Fruit fly (Drosophila melanogaster) whole organism, embryonic: ENCODE data around the gene Dif.
A peak's percentile ranks its signal among the peaks of the same experiment; 100 is the strongest.

Experiments used
- Ada2b ChIP-seq: fragments of 200-800 bp; sonication (Bioruptor generic); IDR thresholded peaks from 2 replicates; pipeline ENCODE4 v1.3.6; 2022; ENCODE audit warnings: missing biosample characterization, missing genetic modification characterization
- Antp ChIP-seq: fragments of 200-800 bp; sonication (Bioruptor generic); optimal IDR thresholded peaks from 3 replicates; lab custom pipeline; 2016; ENCODE audit warnings: missing biosample characterization, missing genetic modification characterization
- Bdp1 ChIP-seq: fragments of 200-800 bp; sonication (Bioruptor generic); optimal IDR thresholded peaks from 3 replicates; lab custom pipeline; 2016; ENCODE audit warnings: missing biosample characterization, missing genetic modification characterization
- CG10209 ChIP-seq: fragments of 200-800 bp; sonication (Bioruptor generic); optimal IDR thresholded peaks from 3 replicates; lab custom pipeline; 2017; ENCODE audit warnings: missing biosample characterization, mild to moderate bottlenecking, missing genetic modification characterization, missing genetic modification reagents
- CG12104 ChIP-seq: fragments of 200-800 bp; sonication (Bioruptor generic); optimal IDR thresholded peaks from 3 replicates; lab custom pipeline; 2016; ENCODE audit warnings: missing biosample characterization, missing genetic modification characterization
- CG12769 ChIP-seq: fragments of 200-800 bp; sonication (Bioruptor generic); optimal IDR thresholded peaks from 2 replicates; lab custom pipeline; 2019; ENCODE audit warnings: missing biosample characterization, mild to moderate bottlenecking, missing genetic modification characterization, moderate library complexity
- CG13894 ChIP-seq: fragments of 200-800 bp; sonication (Bioruptor generic); optimal IDR thresholded peaks from 3 replicates; lab custom pipeline; 2018; ENCODE audit warnings: missing biosample characterization, mild to moderate bottlenecking, missing genetic modification characterization, moderate library complexity
- CG14441 ChIP-seq: fragments of 200-800 bp; sonication (Bioruptor generic); IDR thresholded peaks from 2 replicates; pipeline ENCODE4 v1.3.6; 2022; ENCODE audit warnings: missing biosample characterization, missing genetic modification characterization
- CG1602 ChIP-seq: fragments of 200-800 bp; sonication (Bioruptor generic); optimal IDR thresholded peaks from 3 replicates; lab custom pipeline; 2016; ENCODE audit warnings: missing biosample characterization, missing genetic modification characterization
- CG16813 ChIP-seq: fragments of 200-800 bp; sonication (Bioruptor generic); IDR thresholded peaks from 3 replicates; pipeline ENCODE4 v1.3.6; 2022; ENCODE audit warnings: missing biosample characterization, missing genetic modification characterization; ENCODE audit not compliant: partially characterized antibody
- CG1832 ChIP-seq: fragments of 200-800 bp; sonication (Bioruptor generic); optimal IDR thresholded peaks from 2 replicates; lab custom pipeline; 2017; ENCODE audit warnings: missing biosample characterization, mild to moderate bottlenecking, missing genetic modification characterization, inconsistent platforms
- CG2116 ChIP-seq: fragments of 200-800 bp; sonication (Bioruptor generic); optimal IDR thresholded peaks from 3 replicates; lab custom pipeline; 2018; ENCODE audit warnings: missing biosample characterization, mild to moderate bottlenecking, missing genetic modification characterization
- CG2120 ChIP-seq: fragments of 200-800 bp; sonication (Bioruptor generic); optimal IDR thresholded peaks from 3 replicates; lab custom pipeline; 2016; ENCODE audit warnings: missing biosample characterization, missing genetic modification characterization
- CG3065 ChIP-seq: fragments of 200-800 bp; sonication (Bioruptor generic); optimal IDR thresholded peaks from 2 replicates; lab custom pipeline; 2016; ENCODE audit warnings: missing biosample characterization, missing genetic modification characterization
- CG32772 ChIP-seq: fragments of 200-800 bp; sonication (Bioruptor generic); IDR thresholded peaks from 2 replicates; pipeline ENCODE4 v1.3.6; 2022; ENCODE audit warnings: missing biosample characterization, missing genetic modification characterization
- CG34376 ChIP-seq: fragments of 200-800 bp; sonication (Bioruptor generic); optimal IDR thresholded peaks from 2 replicates; lab custom pipeline; 2018; ENCODE audit warnings: missing biosample characterization, mild to moderate bottlenecking, missing genetic modification characterization
- CG3726 ChIP-seq: fragments of 200-800 bp; sonication (Bioruptor generic); IDR thresholded peaks from 3 replicates; pipeline ENCODE4, ENCODE4 v1.3.6; 2022; ENCODE audit warnings: missing biosample characterization, missing genetic modification characterization
- CG3995 ChIP-seq: fragments of 200-800 bp; sonication (Bioruptor generic); optimal IDR thresholded peaks from 3 replicates; lab custom pipeline; 2016; ENCODE audit warnings: missing biosample characterization, missing genetic modification characterization
- CG42726 ChIP-seq: fragments of 200-800 bp; sonication (Bioruptor generic); IDR thresholded peaks from 2 replicates; pipeline ENCODE4 v1.3.6; 2022; ENCODE audit warnings: missing biosample characterization, missing genetic modification characterization; ENCODE audit not compliant: partially characterized antibody
- CG7271 ChIP-seq: fragments of 200-800 bp; sonication (Bioruptor generic); optimal IDR thresholded peaks from 2 replicates; lab custom pipeline; 2018; ENCODE audit warnings: missing biosample characterization, mild to moderate bottlenecking, missing genetic modification characterization, moderate library complexity
- CG8359 ChIP-seq: fragments of 200-800 bp; sonication (Bioruptor generic); optimal IDR thresholded peaks from 2 replicates; lab custom pipeline; 2017; ENCODE audit warnings: missing biosample characterization, mild to moderate bottlenecking, missing genetic modification characterization, borderline replicate concordance
- CG8388 ChIP-seq: fragments of 200-800 bp; sonication (Bioruptor generic); optimal IDR thresholded peaks from 2 replicates; lab custom pipeline; 2019; ENCODE audit warnings: missing biosample characterization, mild to moderate bottlenecking, missing genetic modification characterization, moderate library complexity
- CG9609 ChIP-seq: fragments of 200-800 bp; sonication (Bioruptor generic); optimal IDR thresholded peaks from 3 replicates; lab custom pipeline; 2016; ENCODE audit warnings: missing biosample characterization, missing genetic modification characterization
- CG9932 ChIP-seq: fragments of 200-800 bp; sonication (Bioruptor generic); IDR thresholded peaks from 2 replicates; pipeline ENCODE4 v1.3.6; 2022; ENCODE audit warnings: missing biosample characterization, missing genetic modification characterization
- Eip74EF ChIP-seq, 2 experiments: fragments of 200-800 bp in 1 of 2; fragments of >200 bp in 1 of 2; sonication (Bioruptor generic) in 1 of 2; optimal IDR thresholded peaks; 2 replicates each; lab custom pipeline; 2017 to 2019; ENCODE audit warnings: missing biosample characterization in 2 of 2, missing genetic modification characterization in 2 of 2, mild to moderate bottlenecking in 1 of 2, moderate library complexity in 1 of 2
- Fer1 ChIP-seq: fragments of 200-800 bp; sonication (Bioruptor generic); optimal IDR thresholded peaks from 2 replicates; lab custom pipeline; 2017; ENCODE audit warnings: missing biosample characterization, mild to moderate bottlenecking, missing genetic modification characterization
- Jarid2 ChIP-seq: fragments of 200-800 bp; sonication (Bioruptor generic); optimal IDR thresholded peaks from 3 replicates; lab custom pipeline; 2017; ENCODE audit warnings: mild to moderate bottlenecking, missing biosample characterization, missing genetic modification reagents, missing genetic modification characterization
- Rfx ChIP-seq: fragments of 200-800 bp; sonication (Bioruptor generic); IDR thresholded peaks from 2 replicates; pipeline ENCODE4 v1.3.6; 2022; ENCODE audit warnings: missing biosample characterization, missing genetic modification characterization
- Tbp ChIP-seq: fragments of >200 bp; optimal IDR thresholded peaks from 2 replicates; lab custom pipeline; 2018; ENCODE audit warnings: missing biosample characterization, missing genetic modification characterization
- Usf ChIP-seq: fragments of 200-800 bp; sonication (Bioruptor generic); optimal IDR thresholded peaks from 2 replicates; lab custom pipeline; 2017; ENCODE audit warnings: missing genotype, missing biosample characterization, missing genetic modification characterization
- bigmax ChIP-seq: fragments of 200-800 bp; sonication (Bioruptor generic); optimal IDR thresholded peaks from 2 replicates; lab custom pipeline; 2018; ENCODE audit warnings: missing biosample characterization, mild to moderate bottlenecking, missing genetic modification characterization
- chinmo ChIP-seq: fragments of 200-800 bp; sonication (Bioruptor generic); IDR thresholded peaks from 4 replicates; pipeline ENCODE4 v1.3.6; 2022; ENCODE audit warnings: missing biosample characterization, missing genetic modification characterization; ENCODE audit not compliant: partially characterized antibody
- chm ChIP-seq: fragments of 200-800 bp; sonication (Bioruptor generic); IDR thresholded peaks from 2 replicates; pipeline ENCODE4 v1.3.6; 2022; ENCODE audit warnings: missing biosample characterization, missing genetic modification characterization
- da ChIP-seq: fragments of 200-800 bp; sonication (Bioruptor generic); optimal IDR thresholded peaks from 2 replicates; lab custom pipeline; 2016; ENCODE audit warnings: missing biosample characterization, missing genetic modification characterization
- dati ChIP-seq: fragments of 200-800 bp; sonication (Bioruptor generic); IDR thresholded peaks from 2 replicates; pipeline ENCODE4 v1.3.6; 2022; ENCODE audit warnings: missing biosample characterization, missing genetic modification characterization
- klu ChIP-seq: fragments of 200-800 bp; sonication (Bioruptor generic); IDR thresholded peaks from 2 replicates; pipeline ENCODE4 v1.3.6; 2022; ENCODE audit warnings: missing biosample characterization, missing genetic modification characterization
- lilli ChIP-seq: fragments of 200-800 bp; sonication (Bioruptor generic); optimal IDR thresholded peaks from 3 replicates; lab custom pipeline; 2016; ENCODE audit warnings: missing biosample characterization, missing genetic modification characterization
- nau ChIP-seq: fragments of 200-800 bp; sonication (Bioruptor generic); optimal IDR thresholded peaks from 3 replicates; lab custom pipeline; 2017; ENCODE audit warnings: missing biosample characterization, mild to moderate bottlenecking, missing genetic modification characterization, missing genetic modification reagents
- otp ChIP-seq: fragments of 200-800 bp; sonication (Bioruptor generic); IDR thresholded peaks from 3 replicates; pipeline ENCODE4, ENCODE4 v1.3.6; 2022; ENCODE audit warnings: missing biosample characterization, missing genetic modification characterization
- pita ChIP-seq: fragments of 200-800 bp; sonication (Bioruptor generic); optimal IDR thresholded peaks from 2 replicates; lab custom pipeline; 2017; ENCODE audit warnings: missing biosample characterization, mild to moderate bottlenecking, missing genetic modification characterization
- sens ChIP-seq: fragments of 200-800 bp; sonication (Bioruptor generic); peaks from one replicate; lab custom pipeline; 2016; ENCODE audit warnings: missing biosample characterization, missing genetic modification characterization
- stwl ChIP-seq: fragments of 200-800 bp; sonication (Bioruptor generic); optimal IDR thresholded peaks from 3 replicates; lab custom pipeline; 2018; ENCODE audit warnings: missing biosample characterization, mild to moderate bottlenecking, missing genetic modification characterization, moderate library complexity
- tin ChIP-seq: fragments of 200-800 bp; sonication (Bioruptor generic); optimal IDR thresholded peaks from 3 replicates; lab custom pipeline; 2016; ENCODE audit warnings: missing biosample characterization, missing genetic modification characterization
- trh ChIP-seq: fragments of 200-800 bp; sonication (Bioruptor generic); optimal IDR thresholded peaks from 2 replicates; lab custom pipeline; 2016; ENCODE audit warnings: missing biosample characterization, missing genetic modification characterization
- unc-4 ChIP-seq: fragments of 200-800 bp; sonication (Bioruptor generic); IDR thresholded peaks from 2 replicates; pipeline ENCODE4 v1.3.6; 2022; ENCODE audit warnings: missing biosample characterization, missing genetic modification characterization; ENCODE audit not compliant: partially characterized antibody
- vnd ChIP-seq: fragments of 200-800 bp; sonication (Bioruptor generic); IDR thresholded peaks from 3 replicates; pipeline ENCODE4 v1.3.6; 2022; ENCODE audit warnings: missing biosample characterization, missing genetic modification characterization; ENCODE audit not compliant: partially characterized antibody
- vvl ChIP-seq: fragments of 200-800 bp; sonication (Bioruptor generic); IDR thresholded peaks from 2 replicates; pipeline ENCODE4 v1.3.6; 2022; ENCODE audit warnings: missing biosample characterization, missing genetic modification characterization
- zfh1 ChIP-seq: fragments of 200-800 bp; sonication (Bioruptor generic); IDR thresholded peaks from 3 replicates; pipeline ENCODE4 v1.3.6; 2022; ENCODE audit warnings: missing biosample characterization, missing genetic modification characterization
- zfh2 ChIP-seq: fragments of 200-800 bp; sonication (Bioruptor generic); optimal IDR thresholded peaks from 2 replicates; lab custom pipeline; 2016; ENCODE audit warnings: missing biosample characterization, missing genetic modification characterization

The Dif gene

dm6 chr2L:17384331-17385220 lies 48.4 kb downstream of the Dif start, which contains the start of gene CLIP-190 (continued):
- TF ChIP-seq chm (GFP tag; lab: Robert Waterston, UW) (no peak), trh (no peak), pita (no peak), sens (GFP tag; lab: Kevin White, UChicago) (peak; percentile 63), CG9609 (no peak), CG12769 (tag; lab: Kevin White, UChicago) (peak; percentile 12), chinmo (GFP tag; lab: Robert Waterston, UW) (peak; percentile 83), CG10209 (GFP tag; lab: Kevin White, UChicago) (no peak), CG2120 (GFP tag; lab: Kevin White, UChicago) (peak; percentile 49), vvl (GFP tag; lab: Robert Waterston, UW) (no peak), zfh2 (GFP tag; lab: Kevin White, UChicago) (peak; percentile 4), CG7271 (tag; lab: Kevin White, UChicago) (no peak), otp (no peak), CG8359 (GFP tag; lab: Kevin White, UChicago) (no peak), bigmax (no peak), CG8388 (GFP tag; lab: Kevin White, UChicago) (no peak), CG1602 (GFP tag; lab: Kevin White, UChicago) (no peak), CG3726 (GFP tag; lab: Robert Waterston, UW) (no peak), Antp (peak; percentile 39), unc-4 (GFP tag; lab: Robert Waterston, UW) (peak; percentile 64), da (no peak), stwl (tag; lab: Kevin White, UChicago) (peak; percentile 31), CG2116 (peak; percentile 90), zfh1 (GFP tag; lab: Robert Waterston, UW) (no peak), CG34376 (GFP tag; lab: Kevin White, UChicago) (no peak), Usf (GFP tag; lab: Kevin White, UChicago) (no peak), Rfx (GFP tag; lab: Robert Waterston, UW) (peak; percentile 66), CG16813 (GFP tag; lab: Robert Waterston, UW) (peak; percentile 65), CG3995 (GFP tag; lab: Kevin White, UChicago) (peak; percentile 16), Fer1 (no peak), vnd (GFP tag; lab: Robert Waterston, UW) (peak; percentile 39; the same call in 2 of the 3 replicates), nau (no peak), Jarid2 (GFP tag; lab: Kevin White, UChicago) (no peak), CG42726 (GFP tag; lab: Robert Waterston, UW) (peak; percentile 74; the same call in 1 of the 2 replicates), lilli (GFP tag; lab: Kevin White, UChicago) (peak; percentile 35), Eip74EF (GFP tag; optimal IDR thresholded peaks at IDR 0.05; lab: Kevin White, UChicago) (peak in 1 of 2 experiments; percentile 63), CG13894 (tag; lab: Kevin White, UChicago) (no peak), Ada2b (GFP tag; lab: Robert Waterston, UW) (no peak), klu (GFP tag; lab: Robert Waterston, UW) (no peak), Tbp (GFP tag; lab: Kevin White, UChicago) (no peak), CG14441 (no peak), Bdp1 (no peak), CG12104 (GFP tag; lab: Kevin White, UChicago) (no peak), tin (GFP tag; lab: Kevin White, UChicago) (no peak), CG9932 (GFP tag; lab: Robert Waterston, UW) (peak; percentile 68), CG3065 (GFP tag; lab: Kevin White, UChicago) (peak; percentile 29), CG1832 (no peak), dati (GFP tag; lab: Robert Waterston, UW) (no peak), CG32772 (GFP tag; lab: Robert Waterston, UW) (no peak)
